Worm (Caenorhabditis elegans) whole organism, mixed stage, embryonic: Measurements from ENCODE around the gene R09F10.1.
A peak's percentile ranks its signal among the peaks of the same experiment; 100 is the strongest.

Source experiments
- M03D4.4 ChIP-seq: sonication (generic microtip); optimal IDR thresholded peaks from 2 replicates; lab custom pipeline; 2017; ENCODE audit warnings: mild to moderate bottlenecking, missing genetic modification characterization, missing compliant biosample characterization
- bed-3 ChIP-seq: fragments of 200-800 bp; sonication (Bioruptor generic); optimal IDR thresholded peaks from 3 replicates; lab custom pipeline; 2018; ENCODE audit warnings: mild to moderate bottlenecking, missing genetic modification characterization, moderate library complexity, missing compliant biosample characterization
- blmp-1 ChIP-seq: fragments of 150-350 bp; optimal IDR thresholded peaks from 2 replicates; lab custom pipeline; 2014; ENCODE audit warnings: missing biosample characterization, missing genetic modification characterization
- ceh-39 ChIP-seq: fragments of 150-350 bp; optimal IDR thresholded peaks from 2 replicates; lab custom pipeline; 2014; ENCODE audit warnings: missing biosample characterization, missing genetic modification characterization
- ceh-43 ChIP-seq: fragments of 200-800 bp; sonication (Bioruptor generic); optimal IDR thresholded peaks from 2 replicates; lab custom pipeline; 2018; ENCODE audit warnings: mild to moderate bottlenecking, missing genetic modification characterization, moderate library complexity, missing compliant biosample characterization
- ceh-83 ChIP-seq: fragments of 200-800 bp; sonication (Bioruptor generic); optimal IDR thresholded peaks from 2 replicates; lab custom pipeline; 2018; ENCODE audit warnings: mild to moderate bottlenecking, missing genetic modification characterization, missing compliant biosample characterization
- ces-1 ChIP-seq: fragments of 150-350 bp; optimal IDR thresholded peaks from 2 replicates; lab custom pipeline; 2014; ENCODE audit warnings: missing biosample characterization, missing genetic modification reagents, missing genetic modification characterization
- cnd-1 ChIP-seq: fragments of 200-800 bp; sonication (Bioruptor generic); optimal IDR thresholded peaks from 2 replicates; lab custom pipeline; 2018; ENCODE audit warnings: mild to moderate bottlenecking, missing genetic modification characterization, missing compliant biosample characterization
- drap-1 ChIP-seq: fragments of 200-800 bp; sonication (Bioruptor generic); optimal IDR thresholded peaks from 3 replicates; lab custom pipeline; 2018; ENCODE audit warnings: mild to moderate bottlenecking, missing genetic modification characterization, missing compliant biosample characterization
- elt-1 ChIP-seq: sonication (generic microtip); optimal IDR thresholded peaks from 2 replicates; lab custom pipeline; 2017; ENCODE audit warnings: missing genetic modification characterization, mild to moderate bottlenecking, missing compliant biosample characterization, antibody characterized with exemption, moderate library complexity, borderline replicate concordance; ENCODE audit not compliant: insufficient read depth
- elt-3 ChIP-seq: fragments of 150-350 bp; optimal IDR thresholded peaks from 2 replicates; lab custom pipeline; 2014; ENCODE audit warnings: missing biosample characterization, missing genetic modification characterization
- flh-1 ChIP-seq: fragments of 200-800 bp; sonication (Bioruptor generic); optimal IDR thresholded peaks from 2 replicates; lab custom pipeline; 2018; ENCODE audit warnings: mild to moderate bottlenecking, missing genetic modification characterization, moderate library complexity, missing compliant biosample characterization
- ham-2 ChIP-seq: fragments of 200-800 bp; sonication (Bioruptor generic); optimal IDR thresholded peaks from 2 replicates; lab custom pipeline; 2018; ENCODE audit warnings: mild to moderate bottlenecking, missing genetic modification characterization, missing compliant biosample characterization
- hlh-1 ChIP-seq: fragments of 150-350 bp; optimal IDR thresholded peaks from 2 replicates; lab custom pipeline; 2014; ENCODE audit warnings: missing biosample characterization, missing genetic modification reagents, missing genetic modification characterization
- lin-13 ChIP-seq: fragments of 150-350 bp; optimal IDR thresholded peaks from 2 replicates; lab custom pipeline; 2014; ENCODE audit warnings: missing biosample characterization, missing genetic modification characterization
- lin-32 ChIP-seq: fragments of 200-800 bp; sonication (Bioruptor generic); optimal IDR thresholded peaks from 2 replicates; lab custom pipeline; 2018; ENCODE audit warnings: mild to moderate bottlenecking, missing genetic modification characterization, missing compliant biosample characterization
- lsy-2 ChIP-seq: fragments of 150-350 bp; optimal IDR thresholded peaks from 2 replicates; lab custom pipeline; 2014; ENCODE audit warnings: missing biosample characterization, missing genetic modification characterization
- mab-5 ChIP-seq: fragments of 150-350 bp; optimal IDR thresholded peaks from 2 replicates; lab custom pipeline; 2014; ENCODE audit warnings: missing biosample characterization, missing genetic modification characterization
- mep-1 ChIP-seq: fragments of 150-350 bp; optimal IDR thresholded peaks from 2 replicates; lab custom pipeline; 2017; ENCODE audit warnings: missing biosample characterization, missing genetic modification reagents, missing genetic modification characterization, inconsistent platforms
- mls-2 ChIP-seq: sonication (generic microtip); optimal IDR thresholded peaks from 2 replicates; lab custom pipeline; 2016; ENCODE audit warnings: mild to moderate bottlenecking, missing genetic modification characterization, moderate library complexity, missing compliant biosample characterization
- nhr-237 ChIP-seq: fragments of 150-350 bp; optimal IDR thresholded peaks from 2 replicates; lab custom pipeline; 2014; ENCODE audit warnings: missing biosample characterization, missing genetic modification characterization
- nhr-28 ChIP-seq: fragments of 150-350 bp; optimal IDR thresholded peaks from 2 replicates; lab custom pipeline; 2014; ENCODE audit warnings: missing biosample characterization, missing genetic modification characterization
- nhr-76 ChIP-seq: sonication (generic microtip); optimal IDR thresholded peaks from 2 replicates; lab custom pipeline; 2017; ENCODE audit warnings: missing biosample characterization, missing genetic modification characterization
- pha-4 ChIP-seq: fragments of 150-350 bp; optimal IDR thresholded peaks from 2 replicates; lab custom pipeline; 2018; ENCODE audit warnings: missing biosample characterization, missing genetic modification reagents, missing genetic modification characterization
- snpc-4 ChIP-seq: fragments of 150-350 bp; optimal IDR thresholded peaks from 2 replicates; lab custom pipeline; 2014; ENCODE audit warnings: missing biosample characterization, missing genetic modification characterization
- sptf-1 ChIP-seq: sonication (generic microtip); optimal IDR thresholded peaks from 2 replicates; lab custom pipeline; 2017; ENCODE audit warnings: mild to moderate bottlenecking, missing genetic modification characterization, moderate library complexity, missing compliant biosample characterization
- tbx-8 ChIP-seq: fragments of 200-800 bp; sonication (Bioruptor generic); optimal IDR thresholded peaks from 2 replicates; lab custom pipeline; 2018; ENCODE audit warnings: mild to moderate bottlenecking, missing genetic modification characterization, moderate library complexity, missing compliant biosample characterization
- unc-120 ChIP-seq: sonication (generic microtip); optimal IDR thresholded peaks from 2 replicates; lab custom pipeline; 2017; ENCODE audit warnings: missing genetic modification characterization, missing compliant biosample characterization; ENCODE audit not compliant: poor library complexity, severe bottlenecking
- unc-39 ChIP-seq: fragments of 150-350 bp; optimal IDR thresholded peaks from 2 replicates; lab custom pipeline; 2014; ENCODE audit warnings: missing biosample characterization, missing genetic modification characterization
- unc-62 ChIP-seq: fragments of 150-350 bp; optimal IDR thresholded peaks from 2 replicates; lab custom pipeline; 2014; ENCODE audit warnings: missing biosample characterization, missing genetic modification reagents, missing genetic modification characterization
- zip-8 ChIP-seq: fragments of 150-350 bp; optimal IDR thresholded peaks from 2 replicates; lab custom pipeline; 2014; ENCODE audit warnings: missing biosample characterization, missing genetic modification characterization
- ztf-11 ChIP-seq: fragments of 150-350 bp; optimal IDR thresholded peaks from 2 replicates; lab custom pipeline; 2014; ENCODE audit warnings: missing biosample characterization, missing genetic modification characterization

R09F10.1 gene

DNA sequence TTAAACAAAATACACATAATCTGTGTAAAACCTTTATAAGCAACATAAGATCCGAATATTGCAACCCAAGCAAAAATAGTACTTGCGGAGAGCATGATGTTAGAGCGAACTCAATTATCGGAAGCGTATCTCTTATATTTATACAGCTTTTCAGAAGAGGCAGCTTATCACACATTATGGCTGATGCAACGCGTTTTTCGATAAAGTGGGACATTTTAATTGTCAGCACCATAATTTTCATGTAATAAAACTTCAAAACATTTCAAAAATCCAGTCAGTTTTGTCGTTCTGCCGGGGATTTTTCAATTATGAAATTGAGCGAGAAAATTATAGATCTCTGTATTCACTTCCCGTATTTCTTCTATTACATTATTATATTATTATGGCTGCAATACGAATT lies 22.9 kb downstream of the R09F10.1 start, which contains the start of gene drd-5:
Gene drd-5, minus strand, starts transcription at position 101 of the 400 bp plus-strand sequence.
- TF ChIP-seq nhr-76 (no peak), ham-2 (GFP tag; lab: Kevin White, UChicago) (no peak), lsy-2 (no peak)

DNA sequence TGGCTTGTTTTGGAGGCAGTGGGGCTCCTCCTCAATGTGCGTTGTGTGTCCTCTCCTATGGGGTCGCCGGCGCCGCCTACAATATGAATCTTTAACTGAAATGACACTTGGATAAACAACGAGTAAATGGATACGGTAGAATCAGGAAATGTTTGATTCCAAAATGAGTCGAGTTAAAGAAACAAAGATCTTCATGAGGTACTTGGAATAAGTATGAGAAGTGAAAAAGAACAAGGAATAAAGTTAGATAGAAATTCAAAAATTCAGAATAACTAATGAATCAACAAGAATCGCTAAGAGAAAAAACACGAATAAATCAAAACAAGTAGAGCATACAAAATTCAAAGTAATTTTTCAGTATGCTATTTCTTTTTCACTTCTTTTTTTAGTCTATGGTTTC lies 27.6 kb downstream of the R09F10.1 start, which contains the start of gene npr-28:
Gene npr-28, minus strand, starts transcription at position 101 of the 400 bp plus-strand sequence.
- no peak for TF ChIP-seq lin-32 (GFP tag; lab: Kevin White, UChicago)
- TF ChIP-seq tbx-8 (GFP tag; lab: Kevin White, UChicago), result no peak
- TF ChIP-seq hlh-1, result no peak
- TF ChIP-seq nhr-76, result no peak
- TF ChIP-seq flh-1, result no peak
- no peak for TF ChIP-seq unc-62
- no peak for TF ChIP-seq blmp-1
- no peak for TF ChIP-seq ztf-11 (tag; lab: Kevin White, UChicago)
- no peak for TF ChIP-seq unc-120 (tag; lab: Kevin White, UChicago)
- TF ChIP-seq lsy-2, result no peak

DNA sequence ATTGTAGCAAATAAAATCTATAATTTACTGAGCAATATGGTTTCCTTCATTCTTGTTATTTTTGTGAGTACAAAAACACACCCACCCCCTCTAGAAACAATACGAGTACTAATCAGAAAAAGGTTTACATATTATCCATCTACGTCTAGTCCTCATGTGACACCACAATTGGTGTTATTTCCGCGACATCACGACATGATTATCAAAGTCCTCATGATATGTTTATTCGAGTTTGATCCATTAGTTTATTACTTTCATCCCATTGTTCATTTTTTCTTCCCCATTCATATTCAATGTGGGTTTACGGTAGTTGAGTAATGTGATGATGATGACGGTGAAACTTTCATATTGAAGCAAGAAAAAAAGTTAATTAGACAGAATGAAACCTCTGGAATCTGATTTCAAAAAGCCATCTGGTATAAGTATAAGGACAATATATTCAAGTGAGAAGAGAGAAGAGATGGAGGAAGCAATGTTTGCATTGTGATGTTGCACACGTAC lies 30.9 kb downstream of the R09F10.1 start:
- TF ChIP-seq drap-1 (GFP tag; lab: Kevin White, UChicago) (no peak), flh-1 (no peak)

DNA sequence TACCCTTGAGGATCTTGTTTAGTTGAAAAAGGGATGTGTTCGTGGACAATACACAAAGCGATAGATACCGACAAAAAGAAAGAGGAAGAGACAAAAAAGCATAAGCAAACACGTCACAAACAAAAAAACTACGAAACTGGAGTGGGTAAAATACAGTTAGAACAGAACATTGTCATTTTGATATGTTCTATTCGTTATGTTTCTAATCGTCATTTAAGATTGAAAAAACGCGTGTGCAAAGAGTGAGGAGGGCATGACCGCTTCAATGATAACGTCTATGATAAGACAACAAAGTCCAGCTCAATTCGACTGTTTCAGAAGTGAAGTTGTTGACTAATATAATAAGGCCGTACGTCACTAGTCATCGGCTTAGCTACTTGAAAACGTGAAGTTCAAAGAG lies 32.0 kb downstream of the R09F10.1 start:
- TF ChIP-seq blmp-1 (no peak), ces-1 (GFP tag; lab: Kevin White, UChicago) (no peak), bed-3 (GFP tag; lab: Kevin White, UChicago) (no peak), elt-3 (tag; lab: Kevin White, UChicago) (no peak), sptf-1 (no peak), ceh-83 (GFP tag; lab: Kevin White, UChicago) (no peak), lin-32 (GFP tag; lab: Kevin White, UChicago) (no peak)

DNA sequence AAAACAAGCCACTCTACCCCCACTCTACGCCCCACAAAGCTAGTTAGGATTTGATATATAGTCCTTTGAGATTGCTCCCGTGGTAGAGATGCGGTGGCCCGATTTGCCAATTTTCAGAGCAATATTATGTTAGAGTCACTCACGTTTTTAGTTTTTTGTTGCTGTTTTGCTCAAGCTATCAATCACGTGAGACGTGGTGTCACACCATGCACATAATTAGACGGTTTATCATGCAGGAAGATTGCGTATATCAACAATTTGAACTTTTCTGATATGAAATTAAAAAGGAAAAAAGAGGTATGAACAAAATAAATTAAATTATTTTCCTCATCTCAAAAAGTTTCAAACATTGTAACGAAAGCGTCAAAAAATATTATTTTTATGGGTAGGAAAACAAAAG lies 32.9 kb downstream of the R09F10.1 start:
- no peak for TF ChIP-seq mab-5
- TF ChIP-seq unc-120 (tag; lab: Kevin White, UChicago), result no peak
- TF ChIP-seq ham-2 (GFP tag; lab: Kevin White, UChicago), result no peak
- no peak for TF ChIP-seq mep-1 (tag; lab: Kevin White, UChicago)
- TF ChIP-seq lin-13, result no peak
- no peak for TF ChIP-seq ztf-11 (tag; lab: Kevin White, UChicago)
- no peak for TF ChIP-seq drap-1 (GFP tag; lab: Kevin White, UChicago)
- TF ChIP-seq pha-4, result no peak
- TF ChIP-seq ceh-83 (GFP tag; lab: Kevin White, UChicago), result no peak
- TF ChIP-seq blmp-1, result no peak
- no peak for TF ChIP-seq cnd-1 (tag; lab: Kevin White, UChicago)
- no peak for TF ChIP-seq sptf-1
- TF ChIP-seq lin-32 (GFP tag; lab: Kevin White, UChicago), result no peak
- no peak for TF ChIP-seq zip-8 (tag; lab: Kevin White, UChicago)
- no peak for TF ChIP-seq nhr-28
- TF ChIP-seq, all 35 proteins: peak for 0

DNA sequence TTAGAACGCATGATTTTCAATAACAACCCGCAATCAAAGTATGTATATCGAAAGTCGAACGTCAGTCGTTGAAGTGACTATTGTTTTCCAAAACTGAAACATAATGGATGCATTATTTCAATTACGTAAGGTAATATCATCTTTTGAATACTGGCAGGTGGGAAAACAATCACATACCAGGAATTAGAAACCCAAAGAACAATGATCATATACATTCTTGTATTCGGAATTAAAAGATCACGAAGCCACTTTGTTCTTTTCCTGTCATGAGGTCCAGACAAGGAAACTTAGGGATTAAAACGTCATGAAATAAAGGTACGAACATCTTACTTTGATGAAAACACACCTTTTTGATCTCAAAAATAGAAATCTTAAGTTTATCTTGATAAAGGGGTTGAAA lies 39.0 kb downstream of the R09F10.1 start:
- TF ChIP-seq pha-4 (no peak), ceh-83 (GFP tag; lab: Kevin White, UChicago) (no peak), nhr-28 (no peak), zip-8 (tag; lab: Kevin White, UChicago) (no peak)

DNA sequence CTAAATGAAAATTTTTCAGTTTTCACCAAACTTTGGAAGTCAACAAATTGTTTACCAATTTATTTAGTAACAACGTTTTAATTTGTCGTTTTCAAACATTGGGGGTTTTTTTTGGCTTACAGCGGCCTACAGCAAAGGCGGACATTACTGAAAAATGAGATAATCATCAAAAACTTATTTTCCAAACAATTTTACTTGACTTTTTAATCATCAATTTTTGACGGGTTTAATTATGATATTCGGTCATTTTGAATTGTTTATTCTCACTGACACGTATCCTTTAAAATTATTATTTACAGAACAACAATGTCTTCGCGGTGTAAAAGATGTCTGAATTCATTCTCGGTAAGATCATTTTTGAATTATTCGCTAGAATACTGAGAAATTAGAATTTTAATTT lies 44.2 kb downstream of the R09F10.1 start, which contains the start of gene F40B5.2:
Gene F40B5.2, plus strand, starts transcription at position 301 of the 400 bp plus-strand sequence.
- TF ChIP-seq lin-13, result no peak
- TF ChIP-seq elt-3 (tag; lab: Kevin White, UChicago), result no peak
- no peak for TF ChIP-seq nhr-237 (tag; lab: Kevin White, UChicago)
- TF ChIP-seq mls-2 (tag; lab: Kevin White, UChicago), result no peak
- no peak for TF ChIP-seq pha-4
- TF ChIP-seq unc-62, result no peak

DNA sequence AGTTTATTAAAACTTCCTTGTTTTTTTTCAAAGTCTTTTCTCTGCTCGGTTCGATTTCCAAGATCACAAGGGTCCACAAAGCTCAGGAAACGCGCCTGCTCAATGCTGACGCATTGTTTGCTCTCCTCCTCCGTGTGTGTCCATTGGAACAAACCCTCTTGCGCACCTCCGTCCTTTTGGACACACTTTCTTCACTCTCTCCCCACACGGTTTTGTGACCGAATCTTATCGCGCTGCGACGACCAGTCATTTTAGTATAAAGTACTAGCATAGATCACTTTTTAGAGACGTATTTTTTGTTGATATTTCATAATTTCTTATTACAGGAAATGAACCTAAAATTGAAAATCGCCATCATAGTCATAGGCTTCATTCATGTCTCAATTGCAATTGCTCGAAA lies 44.8 kb downstream of the R09F10.1 start:
- peak; percentile 56 for TF ChIP-seq lsy-2
- no peak for TF ChIP-seq unc-120 (tag; lab: Kevin White, UChicago)
- no peak for TF ChIP-seq bed-3 (GFP tag; lab: Kevin White, UChicago)
- TF ChIP-seq mep-1 (tag; lab: Kevin White, UChicago), result peak; percentile 89
- peak; percentile 82 for TF ChIP-seq lin-13
- peak; percentile 51 for TF ChIP-seq cnd-1 (tag; lab: Kevin White, UChicago)
- no peak for TF ChIP-seq nhr-237 (tag; lab: Kevin White, UChicago)
- TF ChIP-seq ztf-11 (tag; lab: Kevin White, UChicago), result peak; percentile 44
- no peak for TF ChIP-seq nhr-76
- TF ChIP-seq ces-1 (GFP tag; lab: Kevin White, UChicago), result peak; percentile 8
- no peak for TF ChIP-seq ceh-83 (GFP tag; lab: Kevin White, UChicago)
- no peak for TF ChIP-seq mab-5
- TF ChIP-seq mls-2 (tag; lab: Kevin White, UChicago), result no peak
- TF ChIP-seq snpc-4 (tag; lab: Kevin White, UChicago), result no peak
- TF ChIP-seq unc-39 (tag; lab: Kevin White, UChicago), result no peak
- TF ChIP-seq M03D4.4 (tag; lab: Kevin White, UChicago), result peak; percentile 37
- TF ChIP-seq blmp-1, result no peak
- no peak for TF ChIP-seq elt-3 (tag; lab: Kevin White, UChicago)
- TF ChIP-seq hlh-1, result peak; percentile 11
- no peak for TF ChIP-seq ceh-43 (GFP tag; lab: Kevin White, UChicago)
- TF ChIP-seq elt-1 (tag; lab: Kevin White, UChicago), result no peak
- no peak for TF ChIP-seq flh-1
- no peak for TF ChIP-seq ceh-39 (tag; lab: Kevin White, UChicago)
